Worm (Caenorhabditis elegans): ENCODE data around the gene smf-1.

The smf-1 gene

DNA sequence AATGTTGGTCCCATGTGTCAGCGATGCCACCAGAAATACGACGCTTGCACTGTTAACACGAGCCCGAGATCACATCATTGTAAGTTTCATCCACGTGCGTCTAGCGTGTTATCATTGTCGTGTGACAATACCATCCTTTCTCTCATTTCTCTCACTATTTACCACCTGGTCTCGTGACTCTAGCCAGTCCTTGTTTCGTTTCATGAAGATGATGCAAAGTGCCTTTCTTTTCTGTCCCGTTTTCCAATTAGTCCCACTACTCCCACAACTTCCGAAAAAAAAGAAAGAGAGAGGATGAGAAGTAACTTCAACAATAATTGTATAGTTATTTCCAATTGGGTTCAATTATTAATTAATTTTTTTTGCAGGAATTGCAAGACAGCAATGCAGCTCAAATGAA lies 20.0 kb upstream of the smf-1 start (continued):
- no peak for TF ChIP-seq Y5F2A.4 (GFP tag; optimal IDR thresholded peaks at IDR 0.05)
- no peak for TF ChIP-seq ZK546.5 (tag; optimal IDR thresholded peaks at IDR 0.05)
- TF ChIP-seq lin-13 (GFP tag; optimal IDR thresholded peaks at IDR 0.05): no peak
- TF ChIP-seq hlh-11 (tag; optimal IDR thresholded peaks at IDR 0.05): peak; percentile 82
- no peak for TF ChIP-seq daf-8 (GFP tag; IDR thresholded peaks at IDR 0.05)
- no peak for TF ChIP-seq ceh-20 (GFP tag; IDR thresholded peaks at IDR 0.05)
- TF ChIP-seq lin-29 (GFP tag; IDR thresholded peaks at IDR 0.05): no peak
- TF ChIP-seq daf-12 (tag; optimal IDR thresholded peaks at IDR 0.05): no peak
- TF ChIP-seq T20F7.1 (GFP tag; optimal IDR thresholded peaks at IDR 0.05): no peak
- no peak for TF ChIP-seq nhr-102 (tag; optimal IDR thresholded peaks at IDR 0.05)
- TF ChIP-seq dmd-6 (GFP tag; IDR thresholded peaks at IDR 0.05): peak; percentile 91
- no peak for TF ChIP-seq cey-2 (tag; optimal IDR thresholded peaks at IDR 0.05; ENCODE audit: borderline replicate concordance, insufficient read depth)
- 0 out of 2 replicates have a peak, but pooled peaks have one; percentile 34 for TF ChIP-seq pha-4 (GFP tag; IDR thresholded peaks at IDR 0.05)
- TF ChIP-seq pha-4 (tag; optimal IDR thresholded peaks at IDR 0.05): no peak
- peak; percentile 31 for TF ChIP-seq nhr-48 (tag; optimal IDR thresholded peaks at IDR 0.05)
- no peak for TF ChIP-seq nhr-237 (tag; optimal IDR thresholded peaks at IDR 0.05)
- no peak for TF ChIP-seq hif-1 (tag; optimal IDR thresholded peaks at IDR 0.05)
- TF ChIP-seq mep-1 (tag; optimal IDR thresholded peaks at IDR 0.05): peak; percentile 65
- TF ChIP-seq set-16 (GFP tag; IDR thresholded peaks at IDR 0.05): no peak
- no peak for TF ChIP-seq spr-1 (tag; optimal IDR thresholded peaks at IDR 0.05)

DNA sequence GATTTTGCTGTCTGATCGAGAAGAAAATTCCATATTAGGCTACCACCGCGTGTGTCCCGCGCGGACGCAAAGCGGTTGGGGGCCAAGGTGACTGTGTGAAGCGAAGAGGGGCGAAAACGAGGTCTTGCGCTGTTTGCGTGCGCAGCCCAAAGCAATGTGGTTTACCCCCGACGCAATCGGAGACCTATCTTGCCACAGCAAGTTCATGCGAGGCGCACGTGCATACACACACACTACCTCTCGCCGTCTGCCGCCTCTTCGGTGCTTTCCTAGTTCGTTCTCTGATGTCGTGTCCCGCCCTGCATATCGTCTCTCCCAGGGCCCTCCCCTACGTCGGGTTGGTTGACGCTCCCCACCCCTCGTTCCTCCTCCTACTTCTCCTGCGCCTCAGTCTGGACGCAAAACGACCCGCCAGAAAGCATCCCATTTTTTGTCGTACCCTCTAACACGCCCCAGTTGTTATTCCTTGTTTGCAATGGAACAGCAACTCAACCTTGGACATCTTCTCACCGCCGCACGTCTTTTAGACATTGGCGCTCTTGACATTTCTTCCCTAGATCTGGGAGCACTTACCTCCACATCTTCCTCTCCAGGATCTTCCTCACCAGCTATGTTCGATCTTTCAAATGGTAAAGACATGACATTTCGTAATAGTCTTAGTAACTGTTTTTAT lies 19.3 kb upstream of the smf-1 start, which contains the start of gene mdl-1:
Gene mdl-1, plus strand, starts transcription at position 341 of the 673 bp plus-strand sequence.
- TF ChIP-seq dve-1 (tag; optimal IDR thresholded peaks at IDR 0.05; ENCODE audit: insufficient read depth): peak; percentile 87
- TF ChIP-seq nhr-25 (tag; optimal IDR thresholded peaks at IDR 0.05; ENCODE audit: borderline replicate concordance, insufficient read depth): peak; percentile 96
- peak; percentile 82 for TF ChIP-seq lin-13 (GFP tag; optimal IDR thresholded peaks at IDR 0.05)
- TF ChIP-seq hif-1 (tag; optimal IDR thresholded peaks at IDR 0.05): peak; percentile 37 to 95
- TF ChIP-seq lsy-2 (tag; optimal IDR thresholded peaks at IDR 0.05): peak; percentile 54 to 81
- peak; percentile 43 for TF ChIP-seq ceh-32 (tag; optimal IDR thresholded peaks at IDR 0.05; ENCODE audit: poor library complexity)
- TF ChIP-seq lin-15B (tag; optimal IDR thresholded peaks at IDR 0.05): no peak
- peak; percentile 57 for TF ChIP-seq spr-1 (tag; optimal IDR thresholded peaks at IDR 0.05)
- peak; percentile 98 for TF ChIP-seq mxl-3 (GFP tag; optimal IDR thresholded peaks at IDR 0.05)
- no peak for TF ChIP-seq cey-2 (tag; optimal IDR thresholded peaks at IDR 0.05; ENCODE audit: borderline replicate concordance, insufficient read depth)
- TF ChIP-seq lin-39 (tag; optimal IDR thresholded peaks at IDR 0.05): no peak
- peak; percentile 42 for TF ChIP-seq fkh-10 (GFP tag; optimal IDR thresholded peaks at IDR 0.05)
- peak in 1 of 2 experiments; percentile 100 for TF ChIP-seq unc-62 (GFP tag; optimal IDR thresholded peaks at IDR 0.05 in 1 of 2)
- TF ChIP-seq unc-62 (tag; optimal IDR thresholded peaks at IDR 0.05): no peak
- no peak for TF ChIP-seq Y48G9A.11 (GFP tag; IDR thresholded peaks at IDR 0.05)
- TF ChIP-seq madf-5 (GFP tag; IDR thresholded peaks at IDR 0.05): 0 out of 4 replicates have a peak, but pooled peaks of 1 of the 2 experiments have one; percentile 45
- peak; percentile 96 for TF ChIP-seq hlh-30 (tag; optimal IDR thresholded peaks at IDR 0.05; ENCODE audit: insufficient read depth)
- no peak for TF ChIP-seq zip-11 (GFP tag; IDR thresholded peaks at IDR 0.05)
- TF ChIP-seq nhr-111 (GFP tag; optimal IDR thresholded peaks at IDR 0.05): no peak
- TF ChIP-seq nhr-6 (tag; optimal IDR thresholded peaks at IDR 0.05): peak; percentile 92
- TF ChIP-seq daf-16 (GFP tag; optimal IDR thresholded peaks at IDR 0.05): peak; percentile 15 to 68
- peak; percentile 86 for TF ChIP-seq daf-16 (tag; optimal IDR thresholded peaks at IDR 0.05)
- peak; percentile 50 for TF ChIP-seq zag-1 (tag; optimal IDR thresholded peaks at IDR 0.05)
- peak; percentile 89 for TF ChIP-seq mep-1 (tag; optimal IDR thresholded peaks at IDR 0.05)
- TF ChIP-seq gei-8 (GFP tag; optimal IDR thresholded peaks at IDR 0.05): peak; percentile 86
- TF ChIP-seq snpc-1.2 (GFP tag; IDR thresholded peaks at IDR 0.05): 0 out of 2 replicates have a peak, but pooled peaks have one; percentile 16
- TF ChIP-seq daf-19 (GFP tag; conservative IDR thresholded peaks at IDR 0.05): peak; percentile 73; the same call in 1 of the 2 replicates
- peak; percentile 85 for TF ChIP-seq nhr-42 (GFP tag; IDR thresholded peaks at IDR 0.05)
- peak; percentile 89 for TF ChIP-seq nhr-102 (tag; optimal IDR thresholded peaks at IDR 0.05)
- peak; percentile 16 for TF ChIP-seq nhr-237 (tag; optimal IDR thresholded peaks at IDR 0.05)
- TF ChIP-seq ztf-7 (tag; optimal IDR thresholded peaks at IDR 0.05): peak; percentile 23
- peak; percentile 27; the same call in 1 of the 2 replicates for TF ChIP-seq lim-7 (GFP tag; IDR thresholded peaks at IDR 0.05)
- peak; percentile 43 for TF ChIP-seq dpl-1 (GFP tag; optimal IDR thresholded peaks at IDR 0.05)
- TF ChIP-seq daf-8 (GFP tag; IDR thresholded peaks at IDR 0.05): no peak
- TF ChIP-seq ama-1 (optimal IDR thresholded peaks at IDR 0.05): peak; percentile 96

Data from whole organism, L4 larva.